Fruit fly (Drosophila melanogaster) whole organism, prepupa: ENCODE results near the gene CG14712.

Source experiments
- CG16779 ChIP-seq: fragments of 200-800 bp; sonication (Bioruptor generic); optimal IDR thresholded peaks from 3 replicates; lab custom pipeline; 2017; ENCODE audit warnings: missing biosample characterization, mild to moderate bottlenecking, missing genetic modification characterization
- CG7368 ChIP-seq: fragments of 200-800 bp; sonication (Bioruptor generic); optimal IDR thresholded peaks from 3 replicates; lab custom pipeline; 2016; ENCODE audit warnings: missing biosample characterization, missing genetic modification characterization
- CG9139 ChIP-seq: fragments of 200-800 bp; sonication (Bioruptor generic); optimal IDR thresholded peaks from 3 replicates; lab custom pipeline; 2017; ENCODE audit warnings: missing biosample characterization, mild to moderate bottlenecking, missing genetic modification characterization
- Eip93F ChIP-seq: fragments of 200-800 bp; sonication (Bioruptor generic); optimal IDR thresholded peaks from 2 replicates; lab custom pipeline; 2016; ENCODE audit warnings: missing biosample characterization, mild to moderate bottlenecking, missing genetic modification characterization
- Met ChIP-seq: fragments of 200-800 bp; sonication (Bioruptor generic); optimal IDR thresholded peaks from 3 replicates; lab custom pipeline; 2016; ENCODE audit warnings: missing biosample characterization, missing genetic modification characterization
- Sox102F ChIP-seq: fragments of 200-800 bp; sonication (Bioruptor generic); optimal IDR thresholded peaks from 2 replicates; lab custom pipeline; 2016; ENCODE audit warnings: missing biosample characterization, mild to moderate bottlenecking, missing genetic modification characterization
- Sox15 ChIP-seq: fragments of 200-800 bp; sonication (Bioruptor generic); optimal IDR thresholded peaks from 3 replicates; lab custom pipeline; 2016; ENCODE audit warnings: missing biosample characterization, missing genetic modification characterization
- fd59A ChIP-seq: fragments of 200-800 bp; sonication (Bioruptor generic); optimal IDR thresholded peaks from 2 replicates; lab custom pipeline; 2017; ENCODE audit warnings: missing biosample characterization, mild to moderate bottlenecking, missing genetic modification characterization, missing genetic modification reagents

DNA sequence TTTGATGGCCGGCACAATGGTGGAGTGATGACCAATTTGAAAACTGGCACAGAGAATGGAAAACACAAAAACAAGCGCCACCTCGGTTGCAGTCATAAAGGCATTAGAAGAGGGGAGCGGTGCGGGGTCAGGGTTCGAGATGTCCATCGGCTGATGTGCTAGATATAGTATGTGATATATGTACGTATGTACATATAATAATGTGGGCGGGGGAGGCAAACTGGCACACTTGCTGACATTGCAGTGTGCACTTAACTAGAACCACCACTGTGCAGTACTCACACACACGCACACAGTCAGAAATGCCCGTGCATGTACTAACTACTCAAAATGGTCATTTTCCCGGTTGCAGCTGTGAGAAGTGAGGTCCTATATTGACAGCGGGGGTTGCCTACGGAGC, 9.7 kb upstream of the CG14712 start:
- TF ChIP-seq CG16779 (tag; lab: Kevin White, UChicago), result no peak
- TF ChIP-seq Eip93F, result no peak
- TF ChIP-seq Met (GFP tag; lab: Kevin White, UChicago), result no peak
- TF ChIP-seq Sox102F, result no peak
- TF ChIP-seq fd59A, result no peak
- TF ChIP-seq CG7368 (GFP tag; lab: Kevin White, UChicago), result no peak
- TF ChIP-seq CG9139 (GFP tag; lab: Kevin White, UChicago), result no peak
- TF ChIP-seq Sox15 (GFP tag; lab: Kevin White, UChicago), result no peak
